Fruit fly (Drosophila melanogaster) S2 (cell line): ENCODE data around the gene CG12010.

Source experiments
- CG8478 ChIP-seq: fragments of >200 bp; optimal IDR thresholded peaks from 2 replicates; lab custom pipeline; 2018
- CTCF ChIP-seq, 2 experiments: fragments of >200 bp; optimal IDR thresholded peaks; 2 replicates each; lab custom pipeline; 2018

DNA sequence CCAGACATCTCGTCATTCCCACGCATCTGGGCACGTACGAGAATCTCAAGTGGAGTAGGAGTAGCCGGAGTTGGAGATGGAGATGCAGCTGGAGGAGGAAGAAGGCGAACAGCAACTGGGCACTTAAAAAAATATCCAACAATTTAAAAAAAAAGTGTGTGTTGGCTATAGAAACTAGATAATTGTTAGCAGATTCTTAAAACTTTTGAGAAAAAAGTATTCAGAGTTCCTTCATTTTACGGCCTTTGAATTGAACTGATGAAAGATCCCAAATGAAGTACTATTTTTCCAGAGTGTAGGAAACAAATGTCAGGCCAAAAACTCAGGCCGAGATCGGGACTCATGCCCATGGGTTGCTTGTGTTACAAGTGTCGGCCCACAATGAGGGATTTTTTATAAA is 17.8 kb downstream of the CG12010 start:
- TF ChIP-seq CTCF (optimal IDR thresholded peaks at IDR 0.05; lab: Kevin White, UChicago) = no peak
- TF ChIP-seq CG8478 (lab: Kevin White, UChicago) = no peak
